Worm (Caenorhabditis elegans) whole organism, young adult: Measurements from ENCODE around the gene F47B8.4.

Experiments
- B0336.3 ChIP-seq: fragments of 200-800 bp; sonication (Bioruptor generic); IDR thresholded peaks from 2 replicates; pipeline ENCODE4 v1.3.6; 2022; ENCODE audit warnings: missing genetic modification characterization, missing compliant biosample characterization
- C06A6.2 ChIP-seq: fragments of 200-800 bp; sonication (Bioruptor generic); conservative IDR thresholded peaks from 2 replicates; pipeline ENCODE4 v1.3.6; 2022; ENCODE audit warnings: missing genetic modification characterization, missing compliant biosample characterization
- F22D6.2 ChIP-seq: sonication (generic microtip); optimal IDR thresholded peaks from 2 replicates; lab custom pipeline; 2016; ENCODE audit warnings: mild to moderate bottlenecking, missing genetic modification characterization, missing compliant biosample characterization
- K11D2.4 ChIP-seq: fragments of 200-800 bp; sonication (Bioruptor generic); IDR thresholded peaks from 2 replicates; pipeline ENCODE4 v1.3.6; 2022; ENCODE audit warnings: missing genetic modification reagents, missing genetic modification characterization, missing compliant biosample characterization
- K12H6.12 ChIP-seq: fragments of 200-800 bp; sonication (Bioruptor generic); optimal IDR thresholded peaks from 2 replicates; lab custom pipeline; 2018; ENCODE audit warnings: mild to moderate bottlenecking, missing genetic modification characterization, missing compliant biosample characterization
- akir-1 ChIP-seq: fragments of 200-800 bp; sonication (Bioruptor generic); optimal IDR thresholded peaks from 2 replicates; lab custom pipeline; 2018; ENCODE audit warnings: mild to moderate bottlenecking, missing genetic modification characterization, moderate library complexity, missing compliant biosample characterization
- ama-1 ChIP-seq, 3 experiments: fragments of 150-350 bp in 1 of 3; sonication (generic microtip) in 2 of 3; optimal IDR thresholded peaks; 2 replicates each; lab custom pipeline; 2014 to 2018; ENCODE audit warnings: missing biosample characterization in 2 of 3, missing genetic modification characterization in 2 of 3, missing genetic modification reagents in 2 of 3
- aptf-2 ChIP-seq: fragments of 200-800 bp; sonication (Bioruptor generic); conservative IDR thresholded peaks from 2 replicates; pipeline ENCODE4 v1.3.6; 2022; ENCODE audit warnings: missing genetic modification reagents, missing genetic modification characterization, missing compliant biosample characterization
- attf-3 ChIP-seq: fragments of 200-800 bp; sonication (Bioruptor generic); conservative IDR thresholded peaks from 2 replicates; pipeline ENCODE4 v1.3.6; 2022; ENCODE audit warnings: missing genetic modification reagents, missing genetic modification characterization, missing compliant biosample characterization
- bed-2 ChIP-seq: fragments of 200-800 bp; sonication (Bioruptor generic); IDR thresholded peaks from 2 replicates; pipeline ENCODE4 v1.3.6; 2022; ENCODE audit warnings: missing genetic modification reagents, missing genetic modification characterization, missing compliant biosample characterization
- cebp-1 ChIP-seq, 2 experiments: fragments of 200-800 bp in 1 of 2; sonication (Bioruptor generic) in 1 of 2; sonication (generic microtip) in 1 of 2; IDR thresholded peaks in 1 of 2; optimal IDR thresholded peaks in 1 of 2; 2 replicates each; pipeline versions ENCODE4 v1.3.6 to Lab custom; 2017 to 2022; ENCODE audit warnings: missing compliant biosample characterization in 2 of 2, missing genetic modification characterization in 2 of 2, mild to moderate bottlenecking in 1 of 2, missing genetic modification reagents in 1 of 2, moderate library complexity in 1 of 2
- cebp-2 ChIP-seq: fragments of 200-800 bp; sonication (Bioruptor generic); IDR thresholded peaks from 2 replicates; pipeline ENCODE4 v1.3.6; 2022; ENCODE audit warnings: missing genetic modification characterization, missing compliant biosample characterization
- ceh-58 ChIP-seq: fragments of 200-800 bp; sonication (Bioruptor generic); IDR thresholded peaks from 2 replicates; pipeline ENCODE4 v1.3.6; 2022; ENCODE audit warnings: missing genetic modification characterization, missing compliant biosample characterization
- dox-1 ChIP-seq: fragments of 200-800 bp; sonication (Bioruptor generic); IDR thresholded peaks from 2 replicates; pipeline ENCODE4 v1.3.6; 2022; ENCODE audit warnings: missing genetic modification reagents, missing genetic modification characterization, missing compliant biosample characterization
- egrh-3 ChIP-seq: fragments of 200-800 bp; sonication (Bioruptor generic); IDR thresholded peaks from 2 replicates; pipeline ENCODE4 v1.3.6; 2022; ENCODE audit warnings: missing genetic modification reagents, missing genetic modification characterization, missing compliant biosample characterization
- fkh-3 ChIP-seq: sonication (generic microtip); optimal IDR thresholded peaks from 2 replicates; lab custom pipeline; 2016; ENCODE audit warnings: mild to moderate bottlenecking, missing genetic modification characterization, missing compliant biosample characterization
- hlh-26 ChIP-seq: fragments of 200-800 bp; sonication (Bioruptor generic); conservative IDR thresholded peaks from 2 replicates; pipeline ENCODE4 v1.3.6; 2022; ENCODE audit warnings: missing genetic modification reagents, missing genetic modification characterization, missing compliant biosample characterization
- hrde-1 ChIP-seq: sonication (generic microtip); optimal IDR thresholded peaks from 2 replicates; lab custom pipeline; 2016; ENCODE audit warnings: missing genetic modification characterization, mild to moderate bottlenecking, missing compliant biosample characterization, moderate library complexity, missing genotype, missing genetic modification reagents, borderline replicate concordance
- let-607 ChIP-seq, 2 experiments: fragments of 200-800 bp in 1 of 2; sonication (Bioruptor generic) in 1 of 2; sonication (generic microtip) in 1 of 2; optimal IDR thresholded peaks; 2 replicates each; lab custom pipeline; 2016 to 2018; ENCODE audit warnings: mild to moderate bottlenecking in 2 of 2, missing compliant biosample characterization in 2 of 2, missing genetic modification characterization in 2 of 2, moderate library complexity in 2 of 2, missing genotype in 1 of 2
- lin-26 ChIP-seq: fragments of 200-800 bp; sonication (Bioruptor generic); IDR thresholded peaks from 2 replicates; pipeline ENCODE4 v1.3.6; 2022; ENCODE audit warnings: missing genetic modification reagents, missing genetic modification characterization, missing compliant biosample characterization
- lsy-27 ChIP-seq: sonication (generic microtip); optimal IDR thresholded peaks from 2 replicates; lab custom pipeline; 2017; ENCODE audit warnings: missing genetic modification characterization, mild to moderate bottlenecking, missing compliant biosample characterization, antibody characterized with exemption, missing genotype, borderline replicate concordance; ENCODE audit not compliant: insufficient read depth
- mcd-1 ChIP-seq: fragments of 200-800 bp; sonication (Bioruptor generic); IDR thresholded peaks from 2 replicates; pipeline ENCODE4 v1.3.6; 2022; ENCODE audit warnings: missing genetic modification reagents, missing genetic modification characterization, missing compliant biosample characterization
- mxl-1 ChIP-seq: sonication (generic microtip); optimal IDR thresholded peaks from 2 replicates; lab custom pipeline; 2016; ENCODE audit warnings: missing genetic modification characterization, missing compliant biosample characterization
- nhr-27 ChIP-seq: fragments of 200-800 bp; sonication (Bioruptor generic); optimal IDR thresholded peaks from 2 replicates; lab custom pipeline; 2018; ENCODE audit warnings: mild to moderate bottlenecking, missing genetic modification characterization, moderate library complexity, missing compliant biosample characterization
- nhr-80 ChIP-seq: sonication (generic microtip); optimal IDR thresholded peaks from 2 replicates; lab custom pipeline; 2016; ENCODE audit warnings: missing genetic modification characterization, missing compliant biosample characterization
- repo-1 ChIP-seq: sonication (generic microtip); optimal IDR thresholded peaks from 2 replicates; lab custom pipeline; 2017; ENCODE audit warnings: mild to moderate bottlenecking, missing genetic modification characterization, missing compliant biosample characterization
- rpc-1 ChIP-seq, 2 experiments: fragments of 150-350 bp in 1 of 2; sonication (generic microtip) in 1 of 2; optimal IDR thresholded peaks; 2 replicates each; lab custom pipeline; 2014 to 2018; ENCODE audit warnings: missing biosample characterization in 1 of 2, missing genetic modification characterization in 1 of 2, missing genetic modification reagents in 1 of 2, missing genotype in 1 of 2
- snpc-1.3 ChIP-seq: sonication (generic microtip); optimal IDR thresholded peaks from 2 replicates; lab custom pipeline; 2017; ENCODE audit warnings: missing genetic modification characterization, mild to moderate bottlenecking, missing compliant biosample characterization, antibody characterized with exemption, moderate library complexity, missing genotype, missing genetic modification reagents; ENCODE audit not compliant: insufficient read depth
- sptf-2 ChIP-seq: fragments of 200-800 bp; sonication (Bioruptor generic); optimal IDR thresholded peaks from 2 replicates; lab custom pipeline; 2018; ENCODE audit warnings: mild to moderate bottlenecking, missing genetic modification characterization, missing compliant biosample characterization
- tlf-1 ChIP-seq: fragments of 200-800 bp; sonication (Bioruptor generic); optimal IDR thresholded peaks from 2 replicates; lab custom pipeline; 2018; ENCODE audit warnings: mild to moderate bottlenecking, missing genetic modification characterization, missing compliant biosample characterization
- unc-130 ChIP-seq: sonication (generic microtip); optimal IDR thresholded peaks from 2 replicates; lab custom pipeline; 2016; ENCODE audit warnings: missing genetic modification reagents, missing genetic modification characterization, missing compliant biosample characterization
- xnd-1 ChIP-seq: sonication (generic microtip); optimal IDR thresholded peaks from 2 replicates; lab custom pipeline; 2016; ENCODE audit warnings: missing genotype, missing genetic modification reagents, missing genetic modification characterization, missing compliant biosample characterization
- zfh-2 ChIP-seq: fragments of 200-800 bp; sonication (Bioruptor generic); conservative IDR thresholded peaks from 2 replicates; pipeline ENCODE4 v1.3.6; 2022; ENCODE audit warnings: missing genetic modification reagents, missing genetic modification characterization, missing compliant biosample characterization
- zim-3 ChIP-seq: sonication (generic microtip); optimal IDR thresholded peaks from 2 replicates; lab custom pipeline; 2017; ENCODE audit warnings: mild to moderate bottlenecking, missing genetic modification characterization, moderate library complexity, missing compliant biosample characterization
- ztf-25 ChIP-seq: fragments of 200-800 bp; sonication (Bioruptor generic); IDR thresholded peaks from 2 replicates; pipeline ENCODE4 v1.3.6; 2022; ENCODE audit warnings: missing genetic modification reagents, missing genetic modification characterization, missing compliant biosample characterization
- ztf-28 ChIP-seq: fragments of 200-800 bp; sonication (Bioruptor generic); IDR thresholded peaks from 2 replicates; pipeline ENCODE4 v1.3.6; 2022; ENCODE audit warnings: missing genetic modification reagents, missing genetic modification characterization, missing compliant biosample characterization
- ztf-3 ChIP-seq: fragments of 200-800 bp; sonication (Bioruptor generic); optimal IDR thresholded peaks from 2 replicates; lab custom pipeline; 2018; ENCODE audit warnings: mild to moderate bottlenecking, missing genetic modification characterization, missing compliant biosample characterization

F47B8.4 gene

DNA sequence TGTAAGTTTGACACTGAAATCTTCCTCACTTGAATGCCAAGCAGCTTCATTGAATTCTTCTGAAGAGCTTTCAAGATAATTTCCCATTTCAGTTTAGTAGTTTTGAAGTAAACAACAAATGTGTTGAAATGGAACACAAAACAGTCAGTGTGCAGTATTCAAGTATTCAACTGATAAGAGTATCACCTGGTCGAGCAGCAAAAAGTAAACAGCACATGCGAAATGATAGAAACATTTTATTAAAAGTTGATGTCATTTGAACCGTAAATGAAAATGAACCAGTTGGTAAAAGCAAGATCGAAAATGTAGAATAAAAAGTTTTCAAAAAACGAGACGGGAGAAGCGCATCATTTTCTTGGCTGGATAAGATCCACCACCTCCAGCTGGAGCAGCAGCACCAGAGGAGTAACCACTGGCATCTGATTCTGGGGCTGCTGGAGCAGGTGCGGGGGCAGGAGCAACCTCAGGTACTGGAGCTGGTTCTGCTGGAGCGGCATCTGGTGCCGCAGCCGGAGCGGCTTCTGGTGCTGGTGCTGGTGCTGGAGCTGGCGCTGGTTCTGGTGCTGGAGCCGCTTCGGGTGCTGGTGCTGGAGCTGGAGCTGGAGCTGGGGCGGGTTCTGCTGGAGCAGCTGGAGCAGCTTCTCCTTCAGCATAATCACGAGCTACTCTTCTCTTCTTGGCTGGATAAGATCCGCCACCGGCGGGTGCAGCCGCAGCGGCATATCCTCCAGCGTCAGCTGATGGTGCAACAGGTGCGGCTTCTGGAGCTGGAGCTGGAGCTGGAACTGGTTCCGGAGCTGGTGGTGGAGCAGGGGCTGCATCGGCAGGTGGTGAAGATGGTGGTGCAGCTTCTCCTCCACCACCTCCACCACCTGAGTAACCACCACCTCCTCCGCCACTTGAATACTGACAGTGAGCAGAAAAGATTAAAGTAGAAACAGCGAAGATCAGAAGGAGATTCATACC is at the start of gene F47B8.4, which contains the start of gene F47B8.18:
Gene F47B8.4 (minus strand): TSS at position 172 of the 966 bp plus-strand sequence.
Gene F47B8.18 (minus strand): TSS at position 963 of the 966 bp plus-strand sequence.
- 0 out of 2 replicates have a peak, but pooled peaks have one; percentile 15 for TF ChIP-seq cebp-1 (GFP tag; IDR thresholded peaks at IDR 0.05; lab: Robert Waterston, UW)
- no peak for TF ChIP-seq cebp-1 (tag; optimal IDR thresholded peaks at IDR 0.05; lab: Kevin White, UChicago)
- peak; percentile 95 for TF ChIP-seq zfh-2
- TF ChIP-seq tlf-1 (GFP tag; lab: Kevin White, UChicago) = no peak
- TF ChIP-seq egrh-3 (GFP tag; lab: Robert Waterston, UW) = peak; percentile 99
- 0 out of 2 replicates have a peak, but pooled peaks have one; percentile 53 for TF ChIP-seq lin-26 (GFP tag; lab: Robert Waterston, UW)
- TF ChIP-seq F22D6.2 (tag; lab: Kevin White, UChicago) = no peak
- TF ChIP-seq attf-3 (GFP tag; lab: Robert Waterston, UW) = no peak
- TF ChIP-seq lsy-27 (tag; lab: Kevin White, UChicago) = no peak
- TF ChIP-seq nhr-80 (tag; lab: Kevin White, UChicago) = peak; percentile 56
- no peak for TF ChIP-seq B0336.3
- TF ChIP-seq mcd-1 (GFP tag; lab: Robert Waterston, UW) = peak; percentile 55; the same call in 1 of the 2 replicates
- no peak for TF ChIP-seq fkh-3 (tag; lab: Kevin White, UChicago)
- TF ChIP-seq bed-2 (GFP tag; lab: Robert Waterston, UW) = no peak
- no peak for TF ChIP-seq dox-1 (GFP tag; lab: Robert Waterston, UW)
- no peak for TF ChIP-seq nhr-27 (tag; lab: Kevin White, UChicago)
- TF ChIP-seq snpc-1.3 (tag; lab: Kevin White, UChicago) = no peak
- no peak for TF ChIP-seq ztf-3 (GFP tag; lab: Kevin White, UChicago)
- TF ChIP-seq rpc-1 (optimal IDR thresholded peaks at IDR 0.05; lab: Kevin White, UChicago) = no peak
- no peak for TF ChIP-seq rpc-1 (tag; optimal IDR thresholded peaks at IDR 0.05; lab: Kevin White, UChicago)
- TF ChIP-seq sptf-2 (GFP tag; lab: Kevin White, UChicago) = peak; percentile 15
- TF ChIP-seq mxl-1 = no peak
- TF ChIP-seq zim-3 (tag; lab: Kevin White, UChicago) = no peak
- no peak for TF ChIP-seq K11D2.4 (GFP tag; lab: Robert Waterston, UW)
- no peak for TF ChIP-seq akir-1 (GFP tag; lab: Kevin White, UChicago)
- TF ChIP-seq, all 124 proteins: peak for 7

ce11 chrV:14372774-14373173 is 48.3 kb upstream of the F47B8.4 start, which contains the start of gene unc-39:
Gene unc-39 (plus strand): TSS chrV:14373074.
- TF ChIP-seq aptf-2 (GFP tag; lab: Robert Waterston, UW) = no peak
- TF ChIP-seq attf-3 (GFP tag; lab: Robert Waterston, UW) = no peak
- TF ChIP-seq unc-130 (GFP tag; lab: Kevin White, UChicago) = no peak
- TF ChIP-seq ztf-28 (GFP tag; lab: Robert Waterston, UW) = no peak
- no peak for TF ChIP-seq hrde-1 (tag; lab: Kevin White, UChicago)
- TF ChIP-seq ceh-58 (GFP tag; lab: Robert Waterston, UW) = no peak
- TF ChIP-seq ztf-25 (GFP tag; lab: Robert Waterston, UW) = no peak
- TF ChIP-seq let-607 (tag; optimal IDR thresholded peaks at IDR 0.05; lab: Kevin White, UChicago) = no peak
- TF ChIP-seq C06A6.2 (GFP tag; lab: Robert Waterston, UW) = no peak
- no peak for TF ChIP-seq xnd-1 (tag; lab: Kevin White, UChicago)
- no peak for TF ChIP-seq cebp-2 (GFP tag; lab: Robert Waterston, UW)
- TF ChIP-seq fkh-3 (tag; lab: Kevin White, UChicago) = no peak
- no peak for TF ChIP-seq hlh-26
- no peak for TF ChIP-seq zfh-2
- no peak for TF ChIP-seq repo-1 (tag; lab: Kevin White, UChicago)
- no peak for TF ChIP-seq K12H6.12 (tag; lab: Kevin White, UChicago)
- no peak for TF ChIP-seq ama-1 (optimal IDR thresholded peaks at IDR 0.05; lab: Kevin White, UChicago)
- no peak for TF ChIP-seq ama-1 (GFP tag; optimal IDR thresholded peaks at IDR 0.05; lab: Kevin White, UChicago)
- TF ChIP-seq, all 124 proteins: peak for 0
